Worm (Caenorhabditis elegans): ENCODE data around the gene math-33.

ce11 chrV:11121247-11121646 lies 7.5 kb downstream of the math-33 start:
- TF ChIP-seq unc-55 (GFP tag; optimal IDR thresholded peaks at IDR 0.05) (no peak), unc-3 (GFP tag; conservative IDR thresholded peaks at IDR 0.05) (no peak), unc-3 (tag; optimal IDR thresholded peaks at IDR 0.05) (no peak), ets-4 (tag; optimal IDR thresholded peaks at IDR 0.05) (no peak), nfya-1 (tag; optimal IDR thresholded peaks at IDR 0.05) (no peak), syd-9 (tag; optimal IDR thresholded peaks at IDR 0.05) (no peak), hlh-6 (tag; optimal IDR thresholded peaks at IDR 0.05) (no peak), rnt-1 (tag; optimal IDR thresholded peaks at IDR 0.05) (no peak), K09A11.1 (tag; optimal IDR thresholded peaks at IDR 0.05; ENCODE audit: insufficient read depth) (no peak), elt-4 (tag; optimal IDR thresholded peaks at IDR 0.05) (no peak), ceh-31 (tag; optimal IDR thresholded peaks at IDR 0.05) (no peak), che-1 (tag; optimal IDR thresholded peaks at IDR 0.05) (no peak), lin-11 (tag; optimal IDR thresholded peaks at IDR 0.05) (no peak), ztf-16 (tag; optimal IDR thresholded peaks at IDR 0.05) (no peak), ceh-9 (tag; optimal IDR thresholded peaks at IDR 0.05) (no peak)
